Worm (Caenorhabditis elegans): Measurements from ENCODE around the gene Y14H12B.1.

DNA sequence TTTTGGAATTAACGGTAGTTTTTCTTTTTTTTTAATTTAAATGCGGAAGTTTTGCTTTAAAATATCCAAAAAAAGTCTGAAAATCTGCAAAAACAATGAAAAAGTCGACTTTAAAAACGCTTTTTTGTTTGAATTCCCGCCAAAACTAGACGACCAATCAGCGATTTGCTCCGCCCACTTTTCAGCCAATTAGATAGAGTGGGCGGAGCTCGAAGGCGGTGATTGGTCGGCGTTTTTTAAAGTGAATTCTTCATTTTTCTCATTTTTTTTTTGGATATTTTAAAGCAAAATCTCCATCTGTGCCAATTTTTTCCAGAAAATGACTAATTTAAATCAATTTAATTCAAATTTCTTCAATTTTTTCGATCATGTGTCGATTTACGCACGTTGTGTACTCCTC lies 3.0 kb upstream of the Y14H12B.1 start:
- TF ChIP-seq W03F9.2 (tag; optimal IDR thresholded peaks at IDR 0.05) (no peak), dao-5 (tag; optimal IDR thresholded peaks at IDR 0.05) (no peak)

All from whole organism, L4/young adult.